Fruit fly (Drosophila melanogaster): ENCODE measurements around the gene Mcm2.
A peak's percentile ranks its signal among the peaks of the same experiment; 100 is the strongest.

The Mcm2 gene

DNA sequence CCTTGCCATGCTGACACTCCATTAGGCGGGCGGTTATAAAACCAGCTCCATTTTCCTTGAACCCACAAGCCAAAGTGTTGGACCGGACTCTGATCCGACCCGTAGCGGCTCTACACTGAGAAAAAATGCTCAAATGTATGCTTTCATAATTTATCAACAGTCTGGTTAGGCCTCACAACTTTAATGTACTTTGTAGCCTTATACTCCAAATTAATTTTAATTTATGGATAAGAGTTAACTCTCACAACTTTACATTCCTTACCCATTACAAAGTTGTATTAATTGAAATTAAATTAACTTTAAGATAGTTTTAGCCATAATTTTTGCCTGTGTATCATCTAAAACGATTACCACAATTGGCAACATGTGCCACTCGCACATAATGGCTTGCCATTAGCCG is 8.7 kb upstream of the Mcm2 start (continued):
- TF ChIP-seq caup (GFP tag; optimal IDR thresholded peaks at IDR 0.05; ENCODE audit: severe bottlenecking) (peak; percentile 31), Deaf1 (tag; optimal IDR thresholded peaks at IDR 0.05) (peak; percentile 4), Med (GFP tag) (peak; percentile 83), HmgZ (tag; optimal IDR thresholded peaks at IDR 0.05) (peak; percentile 2), CG2678 (tag; optimal IDR thresholded peaks at IDR 0.05) (peak; percentile 61), CG12769 (tag; optimal IDR thresholded peaks at IDR 0.05) (peak; percentile 40), CG11695 (GFP tag; IDR thresholded peaks at IDR 0.05) (peak; percentile 42; the same call in 1 of the 3 replicates), CG2120 (GFP tag; optimal IDR thresholded peaks at IDR 0.05) (peak; percentile 61), Fer1 (GFP tag; optimal IDR thresholded peaks at IDR 0.05) (peak; percentile 45), CG17361 (GFP tag; IDR thresholded peaks at IDR 0.05) (0 out of 3 replicates have a peak, but pooled peaks have one; percentile 43), TFAM (GFP tag; optimal IDR thresholded peaks at IDR 0.05) (no peak), Bteb2 (GFP tag; optimal IDR thresholded peaks at IDR 0.05) (peak; percentile 11), CG1233 (GFP tag; optimal IDR thresholded peaks at IDR 0.05) (peak; percentile 27), CG1602 (GFP tag; optimal IDR thresholded peaks at IDR 0.05) (no peak), dysf (GFP tag; IDR thresholded peaks at IDR 0.05) (peak; percentile 53; the same call in 2 of the 3 replicates), CG4404 (GFP tag; IDR thresholded peaks at IDR 0.05) (0 out of 2 replicates have a peak, but pooled peaks have one; percentile 17), Fer3 (tag; optimal IDR thresholded peaks at IDR 0.05) (peak; percentile 33), lilli (GFP tag; optimal IDR thresholded peaks at IDR 0.05) (peak; percentile 25), HLHmδ (GFP tag; optimal IDR thresholded peaks at IDR 0.05) (no peak), CG17359 (tag; optimal IDR thresholded peaks at IDR 0.05) (peak; percentile 19), Hmr (GFP tag; optimal IDR thresholded peaks at IDR 0.05) (peak; percentile 58), dmrt11E (tag; optimal IDR thresholded peaks at IDR 0.05) (no peak), CG8290 (GFP tag; optimal IDR thresholded peaks at IDR 0.05) (no peak), CG8290 (tag; optimal IDR thresholded peaks at IDR 0.05) (peak in 1 of 2 experiments; percentile 13), gro (GFP tag; optimal IDR thresholded peaks at IDR 0.05) (peak; percentile 26), MTF-1 (GFP tag; optimal IDR thresholded peaks at IDR 0.05; ENCODE audit: borderline replicate concordance) (no peak), CG6813 (GFP tag; optimal IDR thresholded peaks at IDR 0.05) (peak; percentile 10), CG10979 (tag; optimal IDR thresholded peaks at IDR 0.05) (peak; percentile 1), CG9932 (GFP tag; IDR thresholded peaks at IDR 0.05) (peak; percentile 17; the same call in 1 of the 2 replicates), lmd (GFP tag; IDR thresholded peaks at IDR 0.05) (peak; percentile 37; the same call in 1 of the 2 replicates), CG15269 (tag; optimal IDR thresholded peaks at IDR 0.05) (peak; percentile 52), CG11504 (tag; optimal IDR thresholded peaks at IDR 0.05) (peak; percentile 59), Hr3 (GFP tag; optimal IDR thresholded peaks at IDR 0.05) (no peak), PHDP (tag; optimal IDR thresholded peaks at IDR 0.05) (peak; percentile 42), CG13624 (GFP tag; optimal IDR thresholded peaks at IDR 0.05) (peak; percentile 27), zfh2 (GFP tag; optimal IDR thresholded peaks at IDR 0.05) (peak; percentile 21), CG4282 (GFP tag; optimal IDR thresholded peaks at IDR 0.05) (no peak), CG9727 (GFP tag; optimal IDR thresholded peaks at IDR 0.05) (peak; percentile 23), fd96Cb (tag; optimal IDR thresholded peaks at IDR 0.05) (peak; percentile 27), row (GFP tag; IDR thresholded peaks at IDR 0.05) (peak; percentile 37; the same call in 2 of the 3 replicates), dmrt99B (tag; optimal IDR thresholded peaks at IDR 0.05) (peak; percentile 44), CG7372 (GFP tag; IDR thresholded peaks at IDR 0.05) (no peak), Adf1 (GFP tag; IDR thresholded peaks at IDR 0.05) (no peak), CG18599 (GFP tag; optimal IDR thresholded peaks at IDR 0.05) (peak; percentile 38), CG10147 (GFP tag; optimal IDR thresholded peaks at IDR 0.05) (peak; percentile 26), CG1603 (tag; optimal IDR thresholded peaks at IDR 0.05) (peak; percentile 11), bsh (GFP tag; optimal IDR thresholded peaks at IDR 0.05) (peak in 1 of 2 experiments; percentile 9), ase (GFP tag; IDR thresholded peaks at IDR 0.05) (0 out of 3 replicates have a peak, but pooled peaks have one; percentile 11), Ets65A (GFP tag) (peak; percentile 86), CG12071 (GFP tag; optimal IDR thresholded peaks at IDR 0.05) (peak; percentile 22)

Measured in whole organism, embryonic.